In the genomic region with DNA sequence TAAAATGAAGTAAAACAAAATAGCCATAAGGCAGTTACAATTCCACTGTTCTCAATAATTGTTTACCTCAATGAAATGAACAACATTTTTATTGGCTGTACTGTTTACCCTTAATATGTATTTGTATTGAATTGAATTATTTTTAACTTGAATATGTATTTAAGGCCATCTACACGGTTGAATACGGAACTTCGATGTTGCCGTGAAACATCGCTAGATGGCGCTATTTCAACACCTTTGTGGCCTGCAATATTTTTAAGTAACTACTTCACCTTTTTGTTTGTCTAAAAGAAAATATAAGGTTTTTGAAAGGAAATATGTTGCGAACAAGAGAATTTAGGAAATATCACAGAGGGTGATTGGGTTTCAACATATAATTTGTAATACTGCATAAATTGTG, we compare ENCODE assay signal across 3 fruit fly cellular contexts.
A peak's percentile ranks its signal among the peaks of the same experiment; 100 is the strongest.
TF ChIP-seq lines count a peak whose summit lies in the region.

No protein-coding gene starts in this region.

- TF ChIP-seq CTCF in S2 (optimal IDR thresholded peaks at IDR 0.05; lab: Kevin White, UChicago): peak; percentile 73 to 86
- peak; percentile 91 for TF ChIP-seq CTCF in whole organism, embryonic (GFP tag; optimal IDR thresholded peaks at IDR 0.05; lab: Kevin White, UChicago)

TF ChIP-seq in whole organism, embryonic, 481 proteins besides CTCF, POLR2A, EP300 and RAD21:
- TF ChIP-seq lab (GFP tag; optimal IDR thresholded peaks at IDR 0.05; lab: Kevin White, UChicago) (no peak), CG13424 (tag; optimal IDR thresholded peaks at IDR 0.05; lab: Kevin White, UChicago) (no peak), Ets65A (GFP tag; lab: Kevin White, UChicago) (peak; percentile 9), fd64A (GFP tag; optimal IDR thresholded peaks at IDR 0.05; lab: Kevin White, UChicago) (no peak), sr (GFP tag; IDR thresholded peaks at IDR 0.05; lab: Robert Waterston, UW) (no peak), onecut (GFP tag; IDR thresholded peaks at IDR 0.05; lab: Robert Waterston, UW) (peak; percentile 24; the same call in 1 of the 2 replicates), stwl (tag; optimal IDR thresholded peaks at IDR 0.05; lab: Kevin White, UChicago) (peak; percentile 33)
TF ChIP-seq in whole organism, embryonic: peak in this region for 3.

TF ChIP-seq in whole organism, prepupa, 60 proteins besides CTCF, POLR2A, EP300 and RAD21:
- TF ChIP-seq svp (GFP tag; lab: Kevin White, UChicago) (no peak), Eip78C (GFP tag; lab: Kevin White, UChicago) (peak; percentile 16)
